Worm (Caenorhabditis elegans): ENCODE measurements around the gene T10H10.2.

Gene T10H10.2

DNA sequence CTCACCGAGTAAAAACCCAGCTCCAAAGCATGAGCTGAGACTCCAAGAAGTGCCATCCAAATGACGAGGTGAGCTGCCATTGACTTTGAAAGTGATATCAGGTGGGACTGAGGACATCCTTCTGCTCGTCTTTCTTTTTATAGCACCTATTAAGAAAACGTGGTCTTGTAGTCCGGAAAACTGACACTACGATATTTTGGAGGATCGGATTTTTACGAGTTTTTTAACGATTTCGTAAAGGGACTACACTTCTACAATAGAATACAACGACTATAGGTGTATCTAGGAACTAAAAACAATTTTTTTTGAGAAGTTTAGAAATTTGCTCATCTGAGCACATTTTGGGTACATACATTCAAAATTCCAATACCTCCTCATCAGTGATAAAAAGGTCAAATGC, 48.3 kb downstream of the T10H10.2 start, which contains the start of gene nlp-23:
Gene nlp-23, minus strand, starts transcription at position 101 of the 400 bp plus-strand sequence.
- TF ChIP-seq C38D4.7 (GFP tag; optimal IDR thresholded peaks at IDR 0.05) (no peak), hlh-15 (tag; optimal IDR thresholded peaks at IDR 0.05) (no peak), ceh-34 (tag; optimal IDR thresholded peaks at IDR 0.05) (no peak), hlh-30 (tag; optimal IDR thresholded peaks at IDR 0.05; ENCODE audit: insufficient read depth) (no peak), ref-2 (tag; optimal IDR thresholded peaks at IDR 0.05) (no peak), zip-5 (tag; optimal IDR thresholded peaks at IDR 0.05) (no peak), sox-4 (tag; optimal IDR thresholded peaks at IDR 0.05) (no peak), unc-86 (tag; optimal IDR thresholded peaks at IDR 0.05) (no peak), eyg-1 (tag; optimal IDR thresholded peaks at IDR 0.05) (no peak), fkh-10 (GFP tag; optimal IDR thresholded peaks at IDR 0.05) (no peak), ama-1 (optimal IDR thresholded peaks at IDR 0.05) (no peak)

- TF ChIP-seq lin-11 (tag; optimal IDR thresholded peaks at IDR 0.05): no peak
- TF ChIP-seq ets-4 (tag; optimal IDR thresholded peaks at IDR 0.05): no peak
- TF ChIP-seq ceh-2 (tag; optimal IDR thresholded peaks at IDR 0.05): no peak
- no peak for TF ChIP-seq lim-6 (tag; optimal IDR thresholded peaks at IDR 0.05)
- no peak for TF ChIP-seq dve-1 (tag; optimal IDR thresholded peaks at IDR 0.05)
- TF ChIP-seq fkh-6 (tag; optimal IDR thresholded peaks at IDR 0.05): no peak
- TF ChIP-seq ceh-22 (tag; optimal IDR thresholded peaks at IDR 0.05): no peak
- no peak for TF ChIP-seq elt-4 (tag; optimal IDR thresholded peaks at IDR 0.05)
- no peak for TF ChIP-seq odd-2 (tag; optimal IDR thresholded peaks at IDR 0.05)
- no peak for TF ChIP-seq F13H6.1 (tag; optimal IDR thresholded peaks at IDR 0.05)
- TF ChIP-seq ceh-18 (tag; optimal IDR thresholded peaks at IDR 0.05): no peak
- no peak for TF ChIP-seq T23F11.4 (GFP tag; optimal IDR thresholded peaks at IDR 0.05)
- TF ChIP-seq unc-86 (tag; optimal IDR thresholded peaks at IDR 0.05): no peak
- TF ChIP-seq pag-3 (tag; optimal IDR thresholded peaks at IDR 0.05; ENCODE audit: borderline replicate concordance): no peak
These were observed 49.6 kb downstream of the T10H10.2 start for ce11 chrX:2344104-2344503.

- TF ChIP-seq mec-3 (tag; optimal IDR thresholded peaks at IDR 0.05; ENCODE audit: borderline replicate concordance) (no peak), syd-9 (tag; optimal IDR thresholded peaks at IDR 0.05) (no peak), unc-86 (tag; optimal IDR thresholded peaks at IDR 0.05) (no peak), nhr-11 (tag; optimal IDR thresholded peaks at IDR 0.05) (no peak), fax-1 (tag; optimal IDR thresholded peaks at IDR 0.05) (no peak), hlh-8 (tag; optimal IDR thresholded peaks at IDR 0.05) (no peak), hlh-13 (GFP tag; optimal IDR thresholded peaks at IDR 0.05) (no peak), ztf-16 (tag; optimal IDR thresholded peaks at IDR 0.05) (no peak), npax-4 (tag; optimal IDR thresholded peaks at IDR 0.05) (no peak), madf-2 (tag; optimal IDR thresholded peaks at IDR 0.05) (no peak), nhr-232 (tag; optimal IDR thresholded peaks at IDR 0.05) (no peak)
These were observed 50.1 kb downstream of the T10H10.2 start, which contains the start of gene nlp-2 for ce11 chrX:2344666-2345065. TSS of gene nlp-2 (minus strand) at chrX:2344766.
